Fruit fly (Drosophila melanogaster): ENCODE data around the gene Ptp61F.

Gene Ptp61F

dm6 chr3L:1342133-1342580 is 132.9 kb downstream of the Ptp61F start, which contains the start of gene indra (continued):
- TF ChIP-seq kni (GFP tag; optimal IDR thresholded peaks at IDR 0.05) (no peak), sna (GFP tag; IDR thresholded peaks at IDR 0.05; ENCODE audit: partially characterized antibody) (no peak; the same call in 1 of the 2 replicates), CG32772 (GFP tag; IDR thresholded peaks at IDR 0.05) (peak; percentile 51; the same call in 1 of the 2 replicates), CG18262 (tag; optimal IDR thresholded peaks at IDR 0.05) (peak; percentile 45), CHES-1-like (GFP tag; optimal IDR thresholded peaks at IDR 0.05) (peak; percentile 74), CG15696 (tag; optimal IDR thresholded peaks at IDR 0.05) (peak; percentile 56), dmrt99B (tag; optimal IDR thresholded peaks at IDR 0.05) (no peak), CG11504 (tag; optimal IDR thresholded peaks at IDR 0.05) (no peak), nau (GFP tag; optimal IDR thresholded peaks at IDR 0.05) (no peak), Trl (optimal IDR thresholded peaks at IDR 0.05) (no peak), Trl (GFP tag; optimal IDR thresholded peaks at IDR 0.05) (peak; percentile 27), fu2 (GFP tag; optimal IDR thresholded peaks at IDR 0.05) (peak; percentile 71), mld (GFP tag; IDR thresholded peaks at IDR 0.05; ENCODE audit: partially characterized antibody) (0 out of 3 replicates have a peak, but pooled peaks have one; percentile 53), CG32532 (GFP tag; IDR thresholded peaks at IDR 0.05) (peak; percentile 43; the same call in 1 of the 2 replicates), CG7839 (tag; optimal IDR thresholded peaks at IDR 0.05) (no peak), CG3847 (GFP tag; IDR thresholded peaks at IDR 0.05) (peak; percentile 48), CG11247 (GFP tag; IDR thresholded peaks at IDR 0.05) (peak; percentile 31; the same call in 1 of the 2 replicates), CG7271 (tag; optimal IDR thresholded peaks at IDR 0.05) (peak; percentile 24), CG12155 (GFP tag; optimal IDR thresholded peaks at IDR 0.05) (peak; percentile 57), CG9876 (GFP tag; optimal IDR thresholded peaks at IDR 0.05) (peak; percentile 52), ci (GFP tag; IDR thresholded peaks at IDR 0.05) (0 out of 3 replicates have a peak, but pooled peaks have one; percentile 58), ken (GFP tag; IDR thresholded peaks at IDR 0.05) (0 out of 3 replicates have a peak, but pooled peaks have one; percentile 45), Eip74EF (GFP tag; optimal IDR thresholded peaks at IDR 0.05) (no peak), vvl (GFP tag; IDR thresholded peaks at IDR 0.05) (peak; percentile 74), CG1233 (GFP tag; optimal IDR thresholded peaks at IDR 0.05) (no peak), pum (GFP tag; optimal IDR thresholded peaks at IDR 0.05) (peak; percentile 9), D (optimal IDR thresholded peaks at IDR 0.05) (no peak), D (GFP tag; optimal IDR thresholded peaks at IDR 0.05) (no peak), sc (optimal IDR thresholded peaks at IDR 0.05) (no peak), sc (GFP tag; optimal IDR thresholded peaks at IDR 0.05) (no peak), PHDP (tag; optimal IDR thresholded peaks at IDR 0.05) (peak; percentile 64), CG8290 (GFP tag; optimal IDR thresholded peaks at IDR 0.05) (peak; percentile 5), CG8290 (tag; optimal IDR thresholded peaks at IDR 0.05) (no peak), CG16779 (GFP tag; IDR thresholded peaks at IDR 0.05) (no peak), Sox102F (GFP tag; optimal IDR thresholded peaks at IDR 0.05) (no peak), sob (GFP tag; IDR thresholded peaks at IDR 0.05) (0 out of 2 replicates have a peak, but pooled peaks have one; percentile 33), repo (GFP tag; optimal IDR thresholded peaks at IDR 0.05) (peak; percentile 12), CG11398 (GFP tag; optimal IDR thresholded peaks at IDR 0.05) (peak; percentile 12), nmo (GFP tag; optimal IDR thresholded peaks at IDR 0.05) (peak; percentile 74), so (GFP tag; IDR thresholded peaks at IDR 0.05) (no peak), CG9797 (GFP tag; optimal IDR thresholded peaks at IDR 0.05) (peak; percentile 79), lilli (GFP tag; optimal IDR thresholded peaks at IDR 0.05) (peak; percentile 85), CG17829 (tag; optimal IDR thresholded peaks at IDR 0.05) (peak; percentile 46), Mes4 (GFP tag; optimal IDR thresholded peaks at IDR 0.05) (peak; percentile 49), Camta (GFP tag; optimal IDR thresholded peaks at IDR 0.05) (peak; percentile 24), CG9609 (GFP tag; optimal IDR thresholded peaks at IDR 0.05) (peak; percentile 61), Xrp1 (GFP tag; IDR thresholded peaks at IDR 0.05) (peak; percentile 29; the same call in 1 of the 2 replicates), CG5953 (GFP tag; IDR thresholded peaks at IDR 0.05) (no peak), kah (GFP tag; optimal IDR thresholded peaks at IDR 0.05) (no peak), CG13775 (GFP tag; optimal IDR thresholded peaks at IDR 0.05) (peak; percentile 67), Bdp1 (GFP tag; optimal IDR thresholded peaks at IDR 0.05) (peak; percentile 20)

All from whole organism, embryonic.